Worm (Caenorhabditis elegans): ENCODE results near the gene daf-4.

The daf-4 gene

ce11 chrIII:5632426-5632976 is 7.6 kb downstream of the daf-4 start:
- no peak for TF ChIP-seq zfh-2 (GFP tag; conservative IDR thresholded peaks at IDR 0.05)
- 0 out of 2 replicates have a peak, but pooled peaks have one; percentile 35 for TF ChIP-seq nfyb-1 (GFP tag; IDR thresholded peaks at IDR 0.05)
- peak in 1 of 3 experiments; percentile 10 for TF ChIP-seq lin-35 (GFP tag; optimal IDR thresholded peaks at IDR 0.05)
- TF ChIP-seq snpc-4 (GFP tag; optimal IDR thresholded peaks at IDR 0.05), result peak; percentile 50
- peak; percentile 48 to 82 (median 80) for TF ChIP-seq snpc-4 (tag; optimal IDR thresholded peaks at IDR 0.05)
- no peak for TF ChIP-seq madf-6 (GFP tag; IDR thresholded peaks at IDR 0.05)
- no peak for TF ChIP-seq ceh-100 (GFP tag; IDR thresholded peaks at IDR 0.05)

- TF ChIP-seq attf-5 (GFP tag; optimal IDR thresholded peaks at IDR 0.05) (no peak), snpc-1.1 (tag; optimal IDR thresholded peaks at IDR 0.05; ENCODE audit: insufficient read depth) (no peak), F52B5.7 (tag; optimal IDR thresholded peaks at IDR 0.05) (no peak)
Measured at ce11 chrIII:5634509-5634908, 9.6 kb downstream of the daf-4 start.

ce11 chrIII:5635179-5635578 is 10.2 kb downstream of the daf-4 start, which contains the start of gene ckk-1:
Gene ckk-1, plus strand, starts transcription at chrIII:5635479.
- TF ChIP-seq egrh-3 (GFP tag; IDR thresholded peaks at IDR 0.05), result no peak
- no peak for TF ChIP-seq snpc-1.1 (tag; optimal IDR thresholded peaks at IDR 0.05; ENCODE audit: insufficient read depth)
- no peak for TF ChIP-seq rpc-1 (optimal IDR thresholded peaks at IDR 0.05)
- no peak for TF ChIP-seq rpc-1 (tag; optimal IDR thresholded peaks at IDR 0.05)
- TF ChIP-seq F57A8.1 (GFP tag; optimal IDR thresholded peaks at IDR 0.05), result no peak
- TF ChIP-seq aptf-2 (GFP tag; conservative IDR thresholded peaks at IDR 0.05), result no peak
- no peak for TF ChIP-seq ztf-18 (tag; optimal IDR thresholded peaks at IDR 0.05)
- no peak for TF ChIP-seq ama-1 (optimal IDR thresholded peaks at IDR 0.05)
- TF ChIP-seq ama-1 (GFP tag; optimal IDR thresholded peaks at IDR 0.05), result no peak
- TF ChIP-seq hmg-20 (GFP tag; IDR thresholded peaks at IDR 0.05), result no peak
- TF ChIP-seq gei-17 (GFP tag; optimal IDR thresholded peaks at IDR 0.05), result no peak
- no peak for TF ChIP-seq fkh-3 (tag; optimal IDR thresholded peaks at IDR 0.05)
- TF ChIP-seq ztf-6 (GFP tag; IDR thresholded peaks at IDR 0.05), result no peak
- no peak for TF ChIP-seq B0035.1 (tag; optimal IDR thresholded peaks at IDR 0.05)
- TF ChIP-seq madf-10 (tag; optimal IDR thresholded peaks at IDR 0.05), result no peak
- no peak for TF ChIP-seq attf-6 (GFP tag; IDR thresholded peaks at IDR 0.05)
- no peak for TF ChIP-seq cebp-1 (GFP tag; IDR thresholded peaks at IDR 0.05)
- TF ChIP-seq cebp-1 (tag; optimal IDR thresholded peaks at IDR 0.05), result no peak
- no peak for TF ChIP-seq rcor-1 (GFP tag; IDR thresholded peaks at IDR 0.05)
- no peak for TF ChIP-seq ztf-3 (GFP tag; optimal IDR thresholded peaks at IDR 0.05)
- no peak for TF ChIP-seq F22D6.2 (tag; optimal IDR thresholded peaks at IDR 0.05)
- no peak for TF ChIP-seq bed-2 (GFP tag; IDR thresholded peaks at IDR 0.05)

ce11 chrIII:5637297-5637876 is 12.5 kb downstream of the daf-4 start:
- TF ChIP-seq hsf-1 (GFP tag; IDR thresholded peaks at IDR 0.05) (peak; percentile 81), Y79H2A.3 (GFP tag; conservative IDR thresholded peaks at IDR 0.05) (peak; percentile 85), egrh-3 (GFP tag; IDR thresholded peaks at IDR 0.05) (peak; percentile 100), B0019.2 (GFP tag; conservative IDR thresholded peaks at IDR 0.05) (peak; percentile 83), dox-1 (GFP tag; IDR thresholded peaks at IDR 0.05) (peak; percentile 96), ekl-4 (GFP tag; IDR thresholded peaks at IDR 0.05) (peak; percentile 91), bed-2 (GFP tag; IDR thresholded peaks at IDR 0.05) (peak; percentile 73; the same call in 1 of the 2 replicates), lsl-1 (GFP tag; optimal IDR thresholded peaks at IDR 0.05) (peak; percentile 53), zfh-2 (GFP tag; conservative IDR thresholded peaks at IDR 0.05) (peak; percentile 67), Y95B8A.8 (GFP tag; IDR thresholded peaks at IDR 0.05) (peak; percentile 91), F39B2.1 (GFP tag; IDR thresholded peaks at IDR 0.05) (peak; percentile 91; the same call in 1 of the 2 replicates), madf-8 (GFP tag; conservative IDR thresholded peaks at IDR 0.05) (peak; percentile 91), attf-3 (GFP tag; conservative IDR thresholded peaks at IDR 0.05) (peak; percentile 79), ztf-28 (GFP tag; IDR thresholded peaks at IDR 0.05) (peak; percentile 81), rcor-1 (GFP tag; IDR thresholded peaks at IDR 0.05) (peak; percentile 93), D2030.7 (GFP tag; IDR thresholded peaks at IDR 0.05) (peak; percentile 98), hmg-20 (GFP tag; IDR thresholded peaks at IDR 0.05) (peak; percentile 37; the same call in 1 of the 2 replicates), let-526 (GFP tag; IDR thresholded peaks at IDR 0.05) (0 out of 2 replicates have a peak, but pooled peaks have one; percentile 40)

Data from whole organism, young adult.